Worm (Caenorhabditis elegans) whole organism, young adult: Measurements from ENCODE around the gene haf-3.

Experiments used
- D2030.7 ChIP-seq: fragments of 200-800 bp; sonication (Bioruptor generic); IDR thresholded peaks from 2 replicates; pipeline ENCODE4 v1.3.6; 2022; ENCODE audit warnings: missing genetic modification reagents, missing genetic modification characterization, missing compliant biosample characterization
- F33H1.4 ChIP-seq: fragments of 200-800 bp; sonication (Bioruptor generic); IDR thresholded peaks from 2 replicates; pipeline ENCODE4 v1.3.6; 2022; ENCODE audit warnings: missing genetic modification reagents, missing genetic modification characterization, missing compliant biosample characterization
- F57A8.1 ChIP-seq: fragments of 200-800 bp; sonication (Bioruptor generic); optimal IDR thresholded peaks from 2 replicates; lab custom pipeline; 2018; ENCODE audit warnings: mild to moderate bottlenecking, missing genetic modification characterization, moderate library complexity, missing compliant biosample characterization
- aptf-2 ChIP-seq: fragments of 200-800 bp; sonication (Bioruptor generic); conservative IDR thresholded peaks from 2 replicates; pipeline ENCODE4 v1.3.6; 2022; ENCODE audit warnings: missing genetic modification reagents, missing genetic modification characterization, missing compliant biosample characterization
- attf-5 ChIP-seq: fragments of 200-800 bp; sonication (Bioruptor generic); optimal IDR thresholded peaks from 2 replicates; lab custom pipeline; 2018; ENCODE audit warnings: mild to moderate bottlenecking, missing genetic modification characterization, missing compliant biosample characterization
- attf-6 ChIP-seq: fragments of 200-800 bp; sonication (Bioruptor generic); IDR thresholded peaks from 2 replicates; pipeline ENCODE4 v1.3.6; 2022; ENCODE audit warnings: missing genetic modification reagents, missing genetic modification characterization, missing compliant biosample characterization
- bed-2 ChIP-seq: fragments of 200-800 bp; sonication (Bioruptor generic); IDR thresholded peaks from 2 replicates; pipeline ENCODE4 v1.3.6; 2022; ENCODE audit warnings: missing genetic modification reagents, missing genetic modification characterization, missing compliant biosample characterization
- ccch-3 ChIP-seq: fragments of 200-800 bp; sonication (Bioruptor generic); optimal IDR thresholded peaks from 2 replicates; lab custom pipeline; 2018; ENCODE audit warnings: mild to moderate bottlenecking, missing genetic modification characterization, missing compliant biosample characterization
- cebp-1 ChIP-seq, 2 experiments: fragments of 200-800 bp in 1 of 2; sonication (Bioruptor generic) in 1 of 2; sonication (generic microtip) in 1 of 2; IDR thresholded peaks in 1 of 2; optimal IDR thresholded peaks in 1 of 2; 2 replicates each; pipeline versions ENCODE4 v1.3.6 to Lab custom; 2017 to 2022; ENCODE audit warnings: missing compliant biosample characterization in 2 of 2, missing genetic modification characterization in 2 of 2, mild to moderate bottlenecking in 1 of 2, missing genetic modification reagents in 1 of 2, moderate library complexity in 1 of 2
- ceh-100 ChIP-seq: fragments of 200-800 bp; sonication (Bioruptor generic); IDR thresholded peaks from 2 replicates; pipeline ENCODE4 v1.3.6; 2022; ENCODE audit warnings: missing genetic modification reagents, missing genetic modification characterization, missing compliant biosample characterization
- ceh-27 ChIP-seq: fragments of 200-800 bp; sonication (Bioruptor generic); optimal IDR thresholded peaks from 2 replicates; lab custom pipeline; 2018; ENCODE audit warnings: mild to moderate bottlenecking, missing genetic modification characterization, moderate library complexity, missing compliant biosample characterization
- ceh-40 ChIP-seq: fragments of 200-800 bp; sonication (Bioruptor generic); IDR thresholded peaks from 2 replicates; pipeline ENCODE4 v1.3.6; 2022; ENCODE audit warnings: missing genetic modification characterization, missing compliant biosample characterization
- ceh-91 ChIP-seq: fragments of 200-800 bp; sonication (Bioruptor generic); IDR thresholded peaks from 2 replicates; pipeline ENCODE4 v1.3.6; 2022; ENCODE audit warnings: missing genetic modification reagents, missing genetic modification characterization, missing compliant biosample characterization
- efl-1 ChIP-seq: fragments of 150-350 bp; optimal IDR thresholded peaks from 2 replicates; lab custom pipeline; 2014; ENCODE audit warnings: missing biosample characterization, missing genetic modification reagents, missing genetic modification characterization
- egl-18 ChIP-seq: fragments of 200-800 bp; sonication (Bioruptor generic); IDR thresholded peaks from 2 replicates; pipeline ENCODE4 v1.3.6; 2022; ENCODE audit warnings: missing genetic modification reagents, missing genetic modification characterization, missing compliant biosample characterization
- ets-4 ChIP-seq: fragments of 200-800 bp; sonication (Bioruptor generic); optimal IDR thresholded peaks from 2 replicates; lab custom pipeline; 2018; ENCODE audit warnings: mild to moderate bottlenecking, missing genetic modification characterization, missing compliant biosample characterization
- gei-17 ChIP-seq: fragments of 200-800 bp; sonication (Bioruptor generic); optimal IDR thresholded peaks from 2 replicates; lab custom pipeline; 2018; ENCODE audit warnings: mild to moderate bottlenecking, missing genetic modification characterization, missing compliant biosample characterization
- him-1 ChIP-seq: sonication (generic microtip); optimal IDR thresholded peaks from 2 replicates; lab custom pipeline; 2016; ENCODE audit warnings: missing genotype, missing genetic modification reagents, missing genetic modification characterization, missing compliant biosample characterization
- hmg-1.2 ChIP-seq: fragments of 200-800 bp; sonication (Bioruptor generic); IDR thresholded peaks from 2 replicates; pipeline ENCODE4 v1.3.6; 2022; ENCODE audit warnings: missing genetic modification reagents, missing genetic modification characterization, missing compliant biosample characterization
- let-526 ChIP-seq: fragments of 200-800 bp; sonication (Bioruptor generic); IDR thresholded peaks from 2 replicates; pipeline ENCODE4 v1.3.6; 2022; ENCODE audit warnings: missing genetic modification reagents, missing genetic modification characterization, missing compliant biosample characterization
- lin-26 ChIP-seq: fragments of 200-800 bp; sonication (Bioruptor generic); IDR thresholded peaks from 2 replicates; pipeline ENCODE4 v1.3.6; 2022; ENCODE audit warnings: missing genetic modification reagents, missing genetic modification characterization, missing compliant biosample characterization
- lin-54 ChIP-seq: fragments of 200-800 bp; sonication (Bioruptor generic); optimal IDR thresholded peaks from 2 replicates; lab custom pipeline; 2018; ENCODE audit warnings: mild to moderate bottlenecking, missing genetic modification characterization, missing compliant biosample characterization
- madf-6 ChIP-seq: fragments of 200-800 bp; sonication (Bioruptor generic); IDR thresholded peaks from 2 replicates; pipeline ENCODE4 v1.3.6; 2022; ENCODE audit warnings: missing genetic modification reagents, missing genetic modification characterization, missing compliant biosample characterization
- mcd-1 ChIP-seq: fragments of 200-800 bp; sonication (Bioruptor generic); IDR thresholded peaks from 2 replicates; pipeline ENCODE4 v1.3.6; 2022; ENCODE audit warnings: missing genetic modification reagents, missing genetic modification characterization, missing compliant biosample characterization
- mel-28 ChIP-seq: sonication (generic microtip); optimal IDR thresholded peaks from 2 replicates; lab custom pipeline; 2016; ENCODE audit warnings: borderline replicate concordance, mild to moderate bottlenecking, missing genetic modification characterization, missing compliant biosample characterization
- nfya-1 ChIP-seq: sonication (generic microtip); optimal IDR thresholded peaks from 2 replicates; lab custom pipeline; 2017; ENCODE audit warnings: antibody characterized with exemption, missing compliant biosample characterization, missing genetic modification characterization, borderline replicate concordance; ENCODE audit not compliant: insufficient read depth
- nhr-120 ChIP-seq: fragments of 200-800 bp; sonication (Bioruptor generic); IDR thresholded peaks from 2 replicates; pipeline ENCODE4 v1.3.6; 2022; ENCODE audit warnings: missing genetic modification characterization, missing compliant biosample characterization
- nhr-27 ChIP-seq: fragments of 200-800 bp; sonication (Bioruptor generic); optimal IDR thresholded peaks from 2 replicates; lab custom pipeline; 2018; ENCODE audit warnings: mild to moderate bottlenecking, missing genetic modification characterization, moderate library complexity, missing compliant biosample characterization
- rcor-1 ChIP-seq: fragments of 200-800 bp; sonication (Bioruptor generic); IDR thresholded peaks from 2 replicates; pipeline ENCODE4 v1.3.6; 2022; ENCODE audit warnings: missing genetic modification reagents, missing genetic modification characterization, missing compliant biosample characterization
- repo-1 ChIP-seq: sonication (generic microtip); optimal IDR thresholded peaks from 2 replicates; lab custom pipeline; 2017; ENCODE audit warnings: mild to moderate bottlenecking, missing genetic modification characterization, missing compliant biosample characterization
- sdz-38 ChIP-seq: sonication (generic microtip); optimal IDR thresholded peaks from 2 replicates; lab custom pipeline; 2016; ENCODE audit warnings: missing genotype, missing genetic modification characterization, missing compliant biosample characterization
- snpc-1.3 ChIP-seq: sonication (generic microtip); optimal IDR thresholded peaks from 2 replicates; lab custom pipeline; 2017; ENCODE audit warnings: missing genetic modification characterization, mild to moderate bottlenecking, missing compliant biosample characterization, antibody characterized with exemption, moderate library complexity, missing genotype, missing genetic modification reagents; ENCODE audit not compliant: insufficient read depth
- tlf-1 ChIP-seq: fragments of 200-800 bp; sonication (Bioruptor generic); optimal IDR thresholded peaks from 2 replicates; lab custom pipeline; 2018; ENCODE audit warnings: mild to moderate bottlenecking, missing genetic modification characterization, missing compliant biosample characterization
- unc-130 ChIP-seq: sonication (generic microtip); optimal IDR thresholded peaks from 2 replicates; lab custom pipeline; 2016; ENCODE audit warnings: missing genetic modification reagents, missing genetic modification characterization, missing compliant biosample characterization
- zfh-2 ChIP-seq: fragments of 200-800 bp; sonication (Bioruptor generic); conservative IDR thresholded peaks from 2 replicates; pipeline ENCODE4 v1.3.6; 2022; ENCODE audit warnings: missing genetic modification reagents, missing genetic modification characterization, missing compliant biosample characterization
- ztf-18 ChIP-seq: sonication (generic microtip); optimal IDR thresholded peaks from 2 replicates; lab custom pipeline; 2016; ENCODE audit warnings: missing genotype, mild to moderate bottlenecking, missing genetic modification characterization, missing compliant biosample characterization
- ztf-25 ChIP-seq: fragments of 200-800 bp; sonication (Bioruptor generic); IDR thresholded peaks from 2 replicates; pipeline ENCODE4 v1.3.6; 2022; ENCODE audit warnings: missing genetic modification reagents, missing genetic modification characterization, missing compliant biosample characterization

haf-3 gene

ce11 chrV:15779128-15779729, 13.3 kb upstream of the haf-3 start, which contains the start of the genes nhr-285 and irld-52:
nhr-285 (minus strand) TSS chrV:15779228.
irld-52 (plus strand) TSS chrV:15779679.
- TF ChIP-seq F57A8.1 (no peak), attf-6 (GFP tag; lab: Robert Waterston, UW) (no peak), sdz-38 (tag; lab: Kevin White, UChicago) (no peak), let-526 (GFP tag; lab: Robert Waterston, UW) (no peak), rcor-1 (no peak)
- TF ChIP-seq, all 124 proteins: peak for 0

ce11 chrV:15776651-15777050, 10.7 kb upstream of the haf-3 start, which contains the start of gene nhr-283:
nhr-283 (minus strand) TSS chrV:15776751.
- TF ChIP-seq gei-17 (GFP tag; lab: Kevin White, UChicago) (no peak), tlf-1 (GFP tag; lab: Kevin White, UChicago) (no peak), snpc-1.3 (tag; lab: Kevin White, UChicago) (no peak)

- TF ChIP-seq snpc-1.3 (tag; lab: Kevin White, UChicago) (no peak), nfya-1 (no peak), unc-130 (GFP tag; lab: Kevin White, UChicago) (no peak)
Measured at ce11 chrV:15773941-15774340, 8.0 kb upstream of the haf-3 start.

ce11 chrV:15773141-15773540, 7.2 kb upstream of the haf-3 start, which contains the start of gene nhr-60:
nhr-60 (minus strand) TSS chrV:15773241.
- TF ChIP-seq ceh-40 (no peak), nhr-27 (tag; lab: Kevin White, UChicago) (no peak), ceh-27 (GFP tag; lab: Kevin White, UChicago) (no peak), ets-4 (GFP tag; lab: Kevin White, UChicago) (no peak), zfh-2 (GFP tag; lab: Robert Waterston, UW) (no peak), mel-28 (tag; lab: Kevin White, UChicago) (no peak), lin-54 (no peak), ceh-100 (no peak), him-1 (tag; lab: Kevin White, UChicago) (no peak), nhr-120 (GFP tag; lab: Robert Waterston, UW) (no peak), bed-2 (no peak), lin-26 (GFP tag; lab: Robert Waterston, UW) (no peak), cebp-1 (GFP tag; IDR thresholded peaks at IDR 0.05; lab: Robert Waterston, UW) (no peak), cebp-1 (tag; optimal IDR thresholded peaks at IDR 0.05; lab: Kevin White, UChicago) (no peak), ztf-25 (no peak), aptf-2 (no peak), F33H1.4 (no peak)
- TF ChIP-seq, all 124 proteins: peak for 0

ce11 chrV:15769072-15769471, 3.1 kb upstream of the haf-3 start, which contains the start of gene F57A10.4:
F57A10.4 (plus strand) TSS chrV:15769438.
- TF ChIP-seq mcd-1 (peak; percentile 36; the same call in 1 of the 2 replicates), ztf-18 (tag; lab: Kevin White, UChicago) (peak; percentile 35), ceh-100 (peak; percentile 85), hmg-1.2 (GFP tag; lab: Robert Waterston, UW) (no peak), D2030.7 (GFP tag; lab: Robert Waterston, UW) (peak; percentile 46; the same call in 1 of the 2 replicates), ccch-3 (no peak), efl-1 (GFP tag; lab: Kevin White, UChicago) (peak; percentile 45), ceh-91 (peak; percentile 29; the same call in 1 of the 2 replicates), attf-6 (GFP tag; lab: Robert Waterston, UW) (no peak), repo-1 (tag; lab: Kevin White, UChicago) (no peak), madf-6 (peak; percentile 38; the same call in 1 of the 2 replicates), egl-18 (GFP tag; lab: Robert Waterston, UW) (no peak), attf-5 (no peak)
